Worm (Caenorhabditis elegans): ENCODE data around the gene F28H7.2.

DNA sequence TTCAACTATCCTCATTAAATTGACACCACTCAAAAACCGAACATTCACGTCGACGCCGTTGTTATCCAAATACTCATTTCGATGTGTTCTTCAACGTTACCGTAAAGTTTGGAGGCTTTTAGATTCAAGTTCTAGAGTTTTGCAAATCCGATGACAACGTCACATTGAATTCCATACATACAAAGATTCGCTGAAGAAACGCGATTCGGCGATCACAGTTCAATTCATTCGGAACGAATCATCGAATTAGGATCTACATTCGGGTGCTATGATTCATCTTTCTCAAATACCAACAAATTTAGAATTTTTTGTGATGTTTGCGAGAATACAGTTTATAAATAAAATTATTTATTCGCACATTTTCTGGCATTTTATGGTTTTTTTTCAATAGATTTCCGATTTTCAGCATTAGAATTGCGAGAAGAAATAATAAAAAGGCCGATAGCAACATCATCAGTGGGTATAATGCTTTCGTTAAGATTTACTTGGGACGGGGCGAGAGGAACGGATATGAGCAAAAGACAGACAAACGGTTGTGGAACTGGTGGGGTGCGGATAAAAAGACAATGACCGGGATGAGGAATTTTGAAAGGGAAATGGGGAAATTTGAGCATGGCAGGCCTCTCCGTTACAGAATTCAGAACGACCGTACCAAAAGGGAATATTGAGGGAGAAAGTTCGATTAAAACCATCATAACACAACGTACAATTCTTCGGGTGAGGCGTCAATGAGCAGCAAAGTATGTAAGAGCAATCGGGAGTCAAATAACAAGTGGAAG lies 35.7 kb upstream of the F28H7.2 start:
- no peak for TF ChIP-seq nhr-237 (tag; optimal IDR thresholded peaks at IDR 0.05)
- no peak for TF ChIP-seq nhr-2 (tag; optimal IDR thresholded peaks at IDR 0.05)
- no peak for TF ChIP-seq snpc-4 (tag; optimal IDR thresholded peaks at IDR 0.05)
- no peak for TF ChIP-seq zip-8 (tag; optimal IDR thresholded peaks at IDR 0.05)
- TF ChIP-seq nhr-28 (tag; optimal IDR thresholded peaks at IDR 0.05) = no peak
- no peak for TF ChIP-seq unc-39 (tag; optimal IDR thresholded peaks at IDR 0.05)
- no peak for TF ChIP-seq nhr-12 (tag; optimal IDR thresholded peaks at IDR 0.05)

Data from whole organism, mixed stage, embryonic.